Fruit fly (Drosophila melanogaster) whole organism, pupa: ENCODE data around the gene Dic61B.

ENCODE experiments used
- CG15710 ChIP-seq: fragments of 200-800 bp; sonication (Bioruptor generic); optimal IDR thresholded peaks from 2 replicates; lab custom pipeline; 2018; ENCODE audit warnings: missing biosample characterization, mild to moderate bottlenecking, missing genetic modification characterization, moderate library complexity
- Ets98B ChIP-seq: fragments of 200-800 bp; sonication (Bioruptor generic); IDR thresholded peaks from 2 replicates; pipeline ENCODE4 v1.3.6; 2022; ENCODE audit warnings: missing biosample characterization, missing genetic modification characterization

DNA sequence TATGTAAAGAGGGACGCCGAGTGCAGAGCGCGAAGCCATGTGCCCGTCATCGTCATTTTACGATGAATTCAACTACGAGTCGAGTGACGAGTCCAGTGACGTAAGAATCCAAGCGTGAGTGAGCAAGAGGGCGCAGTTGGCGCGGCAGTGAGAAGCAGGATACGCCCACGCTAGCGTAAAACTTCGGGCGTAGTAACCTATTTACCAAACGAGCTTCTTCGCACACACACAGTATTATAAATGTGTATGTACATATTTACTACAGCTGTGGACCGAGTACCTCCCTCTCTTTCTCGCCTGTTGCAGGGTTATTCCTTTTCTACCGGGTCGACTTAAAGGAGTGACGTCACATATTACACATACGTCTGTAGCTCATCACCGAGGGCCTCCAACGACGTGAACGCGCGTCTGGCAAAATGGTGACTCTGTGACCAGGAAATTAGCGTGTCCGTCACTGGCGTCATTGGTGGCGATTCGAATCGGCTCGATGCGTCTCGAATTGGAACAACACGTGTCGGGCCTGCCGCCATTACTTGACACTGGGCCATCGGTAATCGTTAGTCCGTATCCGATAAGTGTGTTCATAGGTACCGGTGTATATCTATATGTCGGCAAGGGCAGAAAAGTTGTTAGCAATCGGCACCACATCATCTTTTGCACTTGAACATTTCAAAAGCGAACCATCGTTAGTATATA lies 28.5 kb downstream of the Dic61B start:
- no peak for TF ChIP-seq CG15710 (tag; lab: Kevin White, UChicago)
- TF ChIP-seq Ets98B (GFP tag; lab: Robert Waterston, UW) = no peak
